Fruit fly (Drosophila melanogaster) whole organism, prepupa: ENCODE measurements around the gene CG42233.
A peak's percentile ranks its signal among the peaks of the same experiment; 100 is the strongest.

Experiments used
- CG10631 ChIP-seq: fragments of 200-800 bp; sonication (Bioruptor generic); optimal IDR thresholded peaks from 2 replicates; lab custom pipeline; 2016; ENCODE audit warnings: missing biosample characterization, missing genetic modification characterization
- CG10669 ChIP-seq: fragments of 200-800 bp; sonication (Bioruptor generic); optimal IDR thresholded peaks from 3 replicates; lab custom pipeline; 2018; ENCODE audit warnings: missing biosample characterization, mild to moderate bottlenecking, missing genetic modification characterization, moderate library complexity
- CG11294 ChIP-seq: fragments of 200-800 bp; sonication (Bioruptor generic); IDR thresholded peaks from 2 replicates; pipeline ENCODE4 v1.3.6; 2022; ENCODE audit warnings: missing biosample characterization, missing genetic modification characterization
- CG11762 ChIP-seq: fragments of 200-800 bp; sonication (Bioruptor generic); optimal IDR thresholded peaks from 3 replicates; lab custom pipeline; 2016; ENCODE audit warnings: missing biosample characterization, missing genetic modification characterization; ENCODE audit not compliant: insufficient read depth
- CG15336 ChIP-seq: fragments of 200-800 bp; sonication (Bioruptor generic); IDR thresholded peaks from 2 replicates; pipeline ENCODE4 v1.3.6; 2022; ENCODE audit warnings: missing biosample characterization, missing genetic modification characterization
- CG1621 ChIP-seq: fragments of 200-800 bp; sonication (Bioruptor generic); optimal IDR thresholded peaks from 3 replicates; lab custom pipeline; 2018; ENCODE audit warnings: missing biosample characterization, mild to moderate bottlenecking, missing genetic modification characterization
- CG16779 ChIP-seq: fragments of 200-800 bp; sonication (Bioruptor generic); optimal IDR thresholded peaks from 3 replicates; lab custom pipeline; 2017; ENCODE audit warnings: missing biosample characterization, mild to moderate bottlenecking, missing genetic modification characterization
- CG3032 ChIP-seq: fragments of 200-800 bp; optimal IDR thresholded peaks from 2 replicates; lab custom pipeline; 2019; ENCODE audit warnings: missing biosample characterization, mild to moderate bottlenecking, missing genetic modification characterization, moderate library complexity
- CG32006 ChIP-seq: fragments of 200-800 bp; sonication (Bioruptor generic); optimal IDR thresholded peaks from 3 replicates; lab custom pipeline; 2017; ENCODE audit warnings: missing biosample characterization, mild to moderate bottlenecking, missing genetic modification characterization
- CG34406 ChIP-seq: fragments of 200-800 bp; sonication (Bioruptor generic); optimal IDR thresholded peaks from 3 replicates; lab custom pipeline; 2016; ENCODE audit warnings: missing biosample characterization, missing genetic modification characterization
- CG3919 ChIP-seq: fragments of 200-800 bp; sonication (Bioruptor generic); optimal IDR thresholded peaks from 3 replicates; lab custom pipeline; 2016; ENCODE audit warnings: missing biosample characterization, missing genetic modification characterization
- CG6163 ChIP-seq: fragments of 200-800 bp; sonication (Bioruptor generic); IDR thresholded peaks from 3 replicates; pipeline ENCODE4 v1.3.6; 2022; ENCODE audit warnings: missing biosample characterization, missing genetic modification characterization
- CG6276 ChIP-seq: fragments of 200-800 bp; sonication (Bioruptor generic); optimal IDR thresholded peaks from 2 replicates; lab custom pipeline; 2017; ENCODE audit warnings: missing biosample characterization, mild to moderate bottlenecking, missing genetic modification characterization
- CG6808 ChIP-seq: fragments of 200-800 bp; sonication (Bioruptor generic); optimal IDR thresholded peaks from 3 replicates; lab custom pipeline; 2017; ENCODE audit warnings: missing biosample characterization, missing genetic modification characterization, mild to moderate bottlenecking, moderate library complexity, missing genetic modification reagents
- CG6854 ChIP-seq: fragments of 200-800 bp; sonication (Bioruptor generic); optimal IDR thresholded peaks from 2 replicates; lab custom pipeline; 2017; ENCODE audit warnings: missing biosample characterization, mild to moderate bottlenecking, missing genetic modification characterization
- CG7368 ChIP-seq: fragments of 200-800 bp; sonication (Bioruptor generic); optimal IDR thresholded peaks from 3 replicates; lab custom pipeline; 2016; ENCODE audit warnings: missing biosample characterization, missing genetic modification characterization
- CG8119 ChIP-seq: fragments of 200-800 bp; sonication (Bioruptor generic); IDR thresholded peaks from 3 replicates; pipeline ENCODE4 v1.3.6; 2022; ENCODE audit warnings: missing biosample characterization, missing genetic modification characterization
- CG8319 ChIP-seq: fragments of 200-800 bp; sonication (Bioruptor generic); optimal IDR thresholded peaks from 3 replicates; lab custom pipeline; 2016; ENCODE audit warnings: missing biosample characterization, missing genetic modification characterization
- CG9139 ChIP-seq: fragments of 200-800 bp; sonication (Bioruptor generic); optimal IDR thresholded peaks from 3 replicates; lab custom pipeline; 2017; ENCODE audit warnings: missing biosample characterization, mild to moderate bottlenecking, missing genetic modification characterization
- Eip75B ChIP-seq: fragments of 200-800 bp; sonication (Bioruptor generic); optimal IDR thresholded peaks from 3 replicates; lab custom pipeline; 2016; ENCODE audit warnings: missing biosample characterization, missing genetic modification characterization
- Eip78C ChIP-seq: fragments of 200-800 bp; sonication (Bioruptor generic); peaks from one replicate; lab custom pipeline; 2016; ENCODE audit warnings: missing biosample characterization, missing genetic modification characterization
- Eip93F ChIP-seq: fragments of 200-800 bp; sonication (Bioruptor generic); optimal IDR thresholded peaks from 2 replicates; lab custom pipeline; 2016; ENCODE audit warnings: missing biosample characterization, mild to moderate bottlenecking, missing genetic modification characterization
- Ets96B ChIP-seq: fragments of 200-800 bp; optimal IDR thresholded peaks from 2 replicates; lab custom pipeline; 2019; ENCODE audit warnings: missing biosample characterization, mild to moderate bottlenecking, missing genetic modification characterization, moderate library complexity
- Gug ChIP-seq: fragments of 200-800 bp; sonication (Bioruptor generic); IDR thresholded peaks from 2 replicates; pipeline ENCODE4 v1.3.6; 2022; ENCODE audit warnings: missing biosample characterization, missing genetic modification characterization
- Hr39 ChIP-seq: fragments of 200-800 bp; sonication (Bioruptor generic); optimal IDR thresholded peaks from 2 replicates; lab custom pipeline; 2016; ENCODE audit warnings: missing biosample characterization, missing genetic modification characterization
- Hr4 ChIP-seq: fragments of 200-800 bp; sonication (Bioruptor generic); optimal IDR thresholded peaks from 3 replicates; lab custom pipeline; 2016; ENCODE audit warnings: missing biosample characterization, missing genetic modification characterization
- Lpt ChIP-seq: fragments of 200-800 bp; sonication (Bioruptor generic); optimal IDR thresholded peaks from 3 replicates; lab custom pipeline; 2016; ENCODE audit warnings: missing biosample characterization, missing genetic modification characterization
- OdsH ChIP-seq: fragments of 200-800 bp; sonication (Bioruptor generic); optimal IDR thresholded peaks from 3 replicates; lab custom pipeline; 2016; ENCODE audit warnings: missing biosample characterization, missing genetic modification characterization
- Sox102F ChIP-seq: fragments of 200-800 bp; sonication (Bioruptor generic); optimal IDR thresholded peaks from 2 replicates; lab custom pipeline; 2016; ENCODE audit warnings: missing biosample characterization, mild to moderate bottlenecking, missing genetic modification characterization
- Sox14 ChIP-seq: fragments of 200-800 bp; sonication (Bioruptor generic); optimal IDR thresholded peaks from 3 replicates; lab custom pipeline; 2016; ENCODE audit warnings: missing biosample characterization, missing genetic modification characterization
- achi ChIP-seq: fragments of 200-800 bp; sonication (Bioruptor generic); optimal IDR thresholded peaks from 3 replicates; lab custom pipeline; 2016; ENCODE audit warnings: missing biosample characterization, missing genetic modification characterization
- acj6 ChIP-seq: fragments of 200-800 bp; sonication (Bioruptor generic); optimal IDR thresholded peaks from 3 replicates; lab custom pipeline; 2016; ENCODE audit warnings: missing biosample characterization, missing genetic modification characterization
- cyc ChIP-seq: fragments of 200-800 bp; sonication (Bioruptor generic); optimal IDR thresholded peaks from 3 replicates; lab custom pipeline; 2016; ENCODE audit warnings: missing biosample characterization, missing genetic modification characterization
- dac ChIP-seq: fragments of 200-800 bp; sonication (Bioruptor generic); optimal IDR thresholded peaks from 2 replicates; lab custom pipeline; 2017; ENCODE audit warnings: missing biosample characterization, mild to moderate bottlenecking, missing genetic modification characterization
- eg ChIP-seq: fragments of 200-800 bp; sonication (Bioruptor generic); IDR thresholded peaks from 3 replicates; pipeline ENCODE4 v1.3.6; 2022; ENCODE audit warnings: missing biosample characterization, missing genetic modification characterization
- esn ChIP-seq: fragments of 200-800 bp; sonication (Bioruptor generic); optimal IDR thresholded peaks from 2 replicates; lab custom pipeline; 2016; ENCODE audit warnings: missing biosample characterization, mild to moderate bottlenecking, missing genetic modification characterization, moderate library complexity
- fd85E ChIP-seq: fragments of 200-800 bp; sonication (Bioruptor generic); optimal IDR thresholded peaks from 3 replicates; lab custom pipeline; 2016; ENCODE audit warnings: missing biosample characterization, missing genetic modification characterization
- fkh ChIP-seq: fragments of 200-800 bp; sonication (Bioruptor generic); optimal IDR thresholded peaks from 3 replicates; lab custom pipeline; 2017; ENCODE audit warnings: missing biosample characterization, mild to moderate bottlenecking, missing genetic modification characterization, moderate library complexity
- net ChIP-seq: fragments of 200-800 bp; sonication (Bioruptor generic); optimal IDR thresholded peaks from 3 replicates; lab custom pipeline; 2016; ENCODE audit warnings: missing biosample characterization, missing genetic modification characterization
- pdm3 ChIP-seq: fragments of 200-800 bp; sonication (Bioruptor generic); optimal IDR thresholded peaks from 3 replicates; lab custom pipeline; 2016; ENCODE audit warnings: missing biosample characterization, missing genetic modification characterization
- salr ChIP-seq, 2 experiments: fragments of 200-800 bp; sonication (Bioruptor generic); optimal IDR thresholded peaks; 3 replicates each; lab custom pipeline; 2016 to 2018; ENCODE audit warnings: missing biosample characterization in 2 of 2, missing genetic modification characterization in 2 of 2, mild to moderate bottlenecking in 1 of 2
- spab ChIP-seq: fragments of 200-800 bp; sonication (Bioruptor generic); optimal IDR thresholded peaks from 2 replicates; lab custom pipeline; 2017; ENCODE audit warnings: missing biosample characterization, mild to moderate bottlenecking, missing genetic modification characterization, missing genetic modification reagents
- ss ChIP-seq, 2 experiments: fragments of 200-800 bp; sonication (Bioruptor generic); optimal IDR thresholded peaks; 2 replicates in 1 of 2; 3 replicates in 1 of 2; lab custom pipeline; 2017 to 2018; ENCODE audit warnings: mild to moderate bottlenecking in 2 of 2, missing biosample characterization in 2 of 2, missing genetic modification characterization in 2 of 2, moderate library complexity in 1 of 2
- svp ChIP-seq: fragments of 200-800 bp; sonication (Bioruptor generic); peaks from one replicate; lab custom pipeline; 2016; ENCODE audit warnings: missing biosample characterization, missing genetic modification characterization
- topi ChIP-seq: fragments of 200-800 bp; sonication (Bioruptor generic); optimal IDR thresholded peaks from 3 replicates; lab custom pipeline; 2016; ENCODE audit warnings: missing biosample characterization, missing genetic modification characterization

The CG42233 gene

DNA sequence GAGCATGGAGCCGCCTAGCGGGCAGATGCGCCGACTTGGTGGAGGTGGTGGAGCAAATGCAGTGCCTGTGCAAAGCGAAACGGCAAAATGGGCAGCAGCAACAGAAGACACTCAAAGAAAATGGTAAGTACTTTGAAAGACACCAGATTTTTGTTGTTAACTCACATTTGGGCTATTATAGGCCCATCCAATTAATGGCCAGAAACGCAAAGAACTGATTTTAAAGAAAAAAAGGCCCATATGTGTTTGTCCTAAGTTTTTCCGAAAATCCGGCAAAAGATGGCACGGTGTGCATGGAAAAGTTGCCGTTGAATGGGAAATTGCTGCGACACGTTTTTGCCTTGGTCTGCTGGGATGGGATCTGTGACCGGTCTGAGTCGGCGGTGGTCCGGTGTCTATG, 36.9 kb downstream of the CG42233 start:
- TF ChIP-seq CG8319 (GFP tag; lab: Kevin White, UChicago): no peak
- peak; percentile 52 for TF ChIP-seq net (GFP tag; lab: Kevin White, UChicago)
- TF ChIP-seq eg: peak; percentile 88
- peak; percentile 77 for TF ChIP-seq dac (GFP tag; lab: Kevin White, UChicago)
- no peak for TF ChIP-seq fkh (GFP tag; lab: Kevin White, UChicago)
- TF ChIP-seq Eip78C (GFP tag; lab: Kevin White, UChicago): peak; percentile 91
- TF ChIP-seq CG11294 (GFP tag; lab: Robert Waterston, UW): peak; percentile 28; the same call in 1 of the 2 replicates
- peak; percentile 78 for TF ChIP-seq Hr4
- TF ChIP-seq Eip75B (GFP tag; lab: Kevin White, UChicago): peak; percentile 35
- TF ChIP-seq CG34406 (GFP tag; lab: Kevin White, UChicago): no peak
- TF ChIP-seq CG10669: peak; percentile 24
- peak; percentile 87 for TF ChIP-seq CG32006 (GFP tag; lab: Kevin White, UChicago)
- no peak for TF ChIP-seq Hr39 (GFP tag; lab: Kevin White, UChicago)
- no peak for TF ChIP-seq fd85E (GFP tag; lab: Kevin White, UChicago)
- TF ChIP-seq Eip93F (GFP tag; lab: Kevin White, UChicago): no peak
- TF ChIP-seq esn: no peak
- no peak for TF ChIP-seq Sox102F (GFP tag; lab: Kevin White, UChicago)
- peak in 1 of 2 experiments; percentile 35 for TF ChIP-seq salr (GFP tag; optimal IDR thresholded peaks at IDR 0.05; lab: Kevin White, UChicago)
- peak; percentile 88 for TF ChIP-seq CG15336
- peak; percentile 32 for TF ChIP-seq acj6 (GFP tag; lab: Kevin White, UChicago)
- peak; percentile 83 for TF ChIP-seq CG6276 (GFP tag; lab: Kevin White, UChicago)
- TF ChIP-seq pdm3 (GFP tag; lab: Kevin White, UChicago): peak; percentile 57
- TF ChIP-seq CG6854 (GFP tag; lab: Kevin White, UChicago): no peak
- peak; percentile 53 for TF ChIP-seq OdsH (GFP tag; lab: Kevin White, UChicago)
- TF ChIP-seq Sox14 (GFP tag; lab: Kevin White, UChicago): peak; percentile 63
- peak; percentile 81 for TF ChIP-seq achi (GFP tag; lab: Kevin White, UChicago)
- TF ChIP-seq CG10631: peak; percentile 68
- peak; percentile 16 for TF ChIP-seq topi
- TF ChIP-seq spab (GFP tag; lab: Kevin White, UChicago): peak; percentile 12
- peak; percentile 12 for TF ChIP-seq CG3032 (tag; lab: Kevin White, UChicago)
- TF ChIP-seq ss (GFP tag; optimal IDR thresholded peaks at IDR 0.05; lab: Kevin White, UChicago): peak in 1 of 2 experiments; percentile 6
- TF ChIP-seq CG11762: peak; percentile 62
- TF ChIP-seq CG6163 (GFP tag; lab: Robert Waterston, UW): peak; percentile 83
- TF ChIP-seq CG7368 (GFP tag; lab: Kevin White, UChicago): peak; percentile 47
- no peak for TF ChIP-seq CG9139 (GFP tag; lab: Kevin White, UChicago)
- peak; percentile 86 for TF ChIP-seq CG8119
- no peak for TF ChIP-seq CG1621 (tag; lab: Kevin White, UChicago)
- peak; percentile 38 for TF ChIP-seq svp (GFP tag; lab: Kevin White, UChicago)
- TF ChIP-seq CG16779 (tag; lab: Kevin White, UChicago): peak; percentile 50
- TF ChIP-seq CG6808: peak; percentile 19
- no peak for TF ChIP-seq cyc
- TF ChIP-seq Gug: peak; percentile 65
- TF ChIP-seq Lpt (GFP tag; lab: Kevin White, UChicago): peak; percentile 84
- TF ChIP-seq CG3919 (GFP tag; lab: Kevin White, UChicago): peak; percentile 81
- TF ChIP-seq Ets96B: peak; percentile 56
